Worm (Caenorhabditis elegans) whole organism, young adult: ENCODE data around the gene hmgr-1.

ENCODE experiments used
- B0261.1 ChIP-seq: sonication (generic microtip); optimal IDR thresholded peaks from 2 replicates; lab custom pipeline; 2016; ENCODE audit warnings: mild to moderate bottlenecking, missing genetic modification characterization, moderate library complexity, missing compliant biosample characterization
- B0336.3 ChIP-seq: fragments of 200-800 bp; sonication (Bioruptor generic); IDR thresholded peaks from 2 replicates; pipeline ENCODE4 v1.3.6; 2022; ENCODE audit warnings: missing genetic modification characterization, missing compliant biosample characterization
- F22D6.2 ChIP-seq: sonication (generic microtip); optimal IDR thresholded peaks from 2 replicates; lab custom pipeline; 2016; ENCODE audit warnings: mild to moderate bottlenecking, missing genetic modification characterization, missing compliant biosample characterization
- F23B12.7 ChIP-seq: sonication (generic microtip); optimal IDR thresholded peaks from 2 replicates; lab custom pipeline; 2017; ENCODE audit warnings: missing genetic modification characterization, mild to moderate bottlenecking, missing compliant biosample characterization, antibody characterized with exemption, moderate library complexity; ENCODE audit not compliant: insufficient read depth
- K11D2.4 ChIP-seq: fragments of 200-800 bp; sonication (Bioruptor generic); IDR thresholded peaks from 2 replicates; pipeline ENCODE4 v1.3.6; 2022; ENCODE audit warnings: missing genetic modification reagents, missing genetic modification characterization, missing compliant biosample characterization
- K12H6.12 ChIP-seq: fragments of 200-800 bp; sonication (Bioruptor generic); optimal IDR thresholded peaks from 2 replicates; lab custom pipeline; 2018; ENCODE audit warnings: mild to moderate bottlenecking, missing genetic modification characterization, missing compliant biosample characterization
- Y56A3A.18 ChIP-seq: fragments of 200-800 bp; sonication (Bioruptor generic); IDR thresholded peaks from 2 replicates; pipeline ENCODE4 v1.3.6; 2022; ENCODE audit warnings: missing genetic modification reagents, missing genetic modification characterization, missing compliant biosample characterization
- attf-5 ChIP-seq: fragments of 200-800 bp; sonication (Bioruptor generic); optimal IDR thresholded peaks from 2 replicates; lab custom pipeline; 2018; ENCODE audit warnings: mild to moderate bottlenecking, missing genetic modification characterization, missing compliant biosample characterization
- ceh-100 ChIP-seq: fragments of 200-800 bp; sonication (Bioruptor generic); IDR thresholded peaks from 2 replicates; pipeline ENCODE4 v1.3.6; 2022; ENCODE audit warnings: missing genetic modification reagents, missing genetic modification characterization, missing compliant biosample characterization
- chd-7 ChIP-seq: sonication (generic microtip); optimal IDR thresholded peaks from 2 replicates; lab custom pipeline; 2016; ENCODE audit warnings: mild to moderate bottlenecking, missing genetic modification characterization, moderate library complexity, missing compliant biosample characterization
- die-1 ChIP-seq: sonication (generic microtip); optimal IDR thresholded peaks from 2 replicates; lab custom pipeline; 2016; ENCODE audit warnings: missing genotype, mild to moderate bottlenecking, missing genetic modification characterization, missing compliant biosample characterization
- dox-1 ChIP-seq: fragments of 200-800 bp; sonication (Bioruptor generic); IDR thresholded peaks from 2 replicates; pipeline ENCODE4 v1.3.6; 2022; ENCODE audit warnings: missing genetic modification reagents, missing genetic modification characterization, missing compliant biosample characterization
- dpff-1 ChIP-seq: sonication (generic microtip); optimal IDR thresholded peaks from 2 replicates; lab custom pipeline; 2017; ENCODE audit warnings: mild to moderate bottlenecking, missing genetic modification characterization, missing compliant biosample characterization
- egrh-3 ChIP-seq: fragments of 200-800 bp; sonication (Bioruptor generic); IDR thresholded peaks from 2 replicates; pipeline ENCODE4 v1.3.6; 2022; ENCODE audit warnings: missing genetic modification reagents, missing genetic modification characterization, missing compliant biosample characterization
- ekl-4 ChIP-seq: fragments of 200-800 bp; sonication (Bioruptor generic); IDR thresholded peaks from 2 replicates; pipeline ENCODE4 v1.3.6; 2022; ENCODE audit warnings: missing genetic modification reagents, missing genetic modification characterization, missing compliant biosample characterization
- fkh-3 ChIP-seq: sonication (generic microtip); optimal IDR thresholded peaks from 2 replicates; lab custom pipeline; 2016; ENCODE audit warnings: mild to moderate bottlenecking, missing genetic modification characterization, missing compliant biosample characterization
- gei-17 ChIP-seq: fragments of 200-800 bp; sonication (Bioruptor generic); optimal IDR thresholded peaks from 2 replicates; lab custom pipeline; 2018; ENCODE audit warnings: mild to moderate bottlenecking, missing genetic modification characterization, missing compliant biosample characterization
- hlh-12 ChIP-seq: sonication (generic microtip); optimal IDR thresholded peaks from 2 replicates; lab custom pipeline; 2016; ENCODE audit warnings: missing genetic modification characterization, missing compliant biosample characterization
- hmg-1.2 ChIP-seq: fragments of 200-800 bp; sonication (Bioruptor generic); IDR thresholded peaks from 2 replicates; pipeline ENCODE4 v1.3.6; 2022; ENCODE audit warnings: missing genetic modification reagents, missing genetic modification characterization, missing compliant biosample characterization
- hsf-1 ChIP-seq: fragments of 200-800 bp; sonication (Bioruptor generic); IDR thresholded peaks from 2 replicates; pipeline ENCODE4 v1.3.6; 2022; ENCODE audit warnings: missing genetic modification reagents, missing genetic modification characterization, missing compliant biosample characterization
- let-607 ChIP-seq, 2 experiments: fragments of 200-800 bp in 1 of 2; sonication (Bioruptor generic) in 1 of 2; sonication (generic microtip) in 1 of 2; optimal IDR thresholded peaks; 2 replicates each; lab custom pipeline; 2016 to 2018; ENCODE audit warnings: mild to moderate bottlenecking in 2 of 2, missing compliant biosample characterization in 2 of 2, missing genetic modification characterization in 2 of 2, moderate library complexity in 2 of 2, missing genotype in 1 of 2
- lin-26 ChIP-seq: fragments of 200-800 bp; sonication (Bioruptor generic); IDR thresholded peaks from 2 replicates; pipeline ENCODE4 v1.3.6; 2022; ENCODE audit warnings: missing genetic modification reagents, missing genetic modification characterization, missing compliant biosample characterization
- lin-35 ChIP-seq, 3 experiments: fragments of 150-350 bp in 2 of 3; sonication (generic microtip) in 1 of 3; optimal IDR thresholded peaks; 2 replicates each; lab custom pipeline; 2014 to 2018; ENCODE audit warnings: missing biosample characterization in 3 of 3, missing genetic modification characterization in 3 of 3, missing genetic modification reagents in 3 of 3
- lin-40 ChIP-seq: sonication (generic microtip); optimal IDR thresholded peaks from 2 replicates; lab custom pipeline; 2016; ENCODE audit warnings: missing genetic modification characterization, mild to moderate bottlenecking, missing compliant biosample characterization, missing genotype, missing genetic modification reagents
- lin-54 ChIP-seq: fragments of 200-800 bp; sonication (Bioruptor generic); optimal IDR thresholded peaks from 2 replicates; lab custom pipeline; 2018; ENCODE audit warnings: mild to moderate bottlenecking, missing genetic modification characterization, missing compliant biosample characterization
- lir-1 ChIP-seq: fragments of 200-800 bp; sonication (Bioruptor generic); conservative IDR thresholded peaks from 2 replicates; pipeline ENCODE4 v1.3.6; 2022; ENCODE audit warnings: missing genetic modification reagents, missing genetic modification characterization, missing compliant biosample characterization
- madf-10 ChIP-seq: sonication (generic microtip); optimal IDR thresholded peaks from 2 replicates; lab custom pipeline; 2016; ENCODE audit warnings: mild to moderate bottlenecking, missing genetic modification characterization, missing compliant biosample characterization
- madf-6 ChIP-seq: fragments of 200-800 bp; sonication (Bioruptor generic); IDR thresholded peaks from 2 replicates; pipeline ENCODE4 v1.3.6; 2022; ENCODE audit warnings: missing genetic modification reagents, missing genetic modification characterization, missing compliant biosample characterization
- mcd-1 ChIP-seq: fragments of 200-800 bp; sonication (Bioruptor generic); IDR thresholded peaks from 2 replicates; pipeline ENCODE4 v1.3.6; 2022; ENCODE audit warnings: missing genetic modification reagents, missing genetic modification characterization, missing compliant biosample characterization
- mes-4 ChIP-seq: sonication (generic microtip); optimal IDR thresholded peaks from 2 replicates; lab custom pipeline; 2016; ENCODE audit warnings: missing genotype, missing genetic modification characterization, missing compliant biosample characterization
- nfyb-1 ChIP-seq: fragments of 200-800 bp; sonication (Bioruptor generic); IDR thresholded peaks from 2 replicates; pipeline ENCODE4 v1.3.6; 2022; ENCODE audit warnings: missing genetic modification reagents, missing genetic modification characterization, missing compliant biosample characterization
- nhr-120 ChIP-seq: fragments of 200-800 bp; sonication (Bioruptor generic); IDR thresholded peaks from 2 replicates; pipeline ENCODE4 v1.3.6; 2022; ENCODE audit warnings: missing genetic modification characterization, missing compliant biosample characterization
- nhr-80 ChIP-seq: sonication (generic microtip); optimal IDR thresholded peaks from 2 replicates; lab custom pipeline; 2016; ENCODE audit warnings: missing genetic modification characterization, missing compliant biosample characterization
- nhr-90 ChIP-seq: sonication (generic microtip); optimal IDR thresholded peaks from 2 replicates; lab custom pipeline; 2016; ENCODE audit warnings: missing genotype, mild to moderate bottlenecking, missing genetic modification characterization, missing compliant biosample characterization
- pbrm-1 ChIP-seq: fragments of 200-800 bp; sonication (Bioruptor generic); IDR thresholded peaks from 2 replicates; pipeline ENCODE4 v1.3.6; 2022; ENCODE audit warnings: missing genetic modification reagents, missing genetic modification characterization, missing compliant biosample characterization
- pha-4 ChIP-seq: fragments of 150-350 bp; sonication (generic microtip); optimal IDR thresholded peaks from 2 replicates; lab custom pipeline; 2014; ENCODE audit warnings: missing biosample characterization, missing genetic modification reagents, missing genetic modification characterization
- repo-1 ChIP-seq: sonication (generic microtip); optimal IDR thresholded peaks from 2 replicates; lab custom pipeline; 2017; ENCODE audit warnings: mild to moderate bottlenecking, missing genetic modification characterization, missing compliant biosample characterization
- rpc-1 ChIP-seq, 2 experiments: fragments of 150-350 bp in 1 of 2; sonication (generic microtip) in 1 of 2; optimal IDR thresholded peaks; 2 replicates each; lab custom pipeline; 2014 to 2018; ENCODE audit warnings: missing biosample characterization in 1 of 2, missing genetic modification characterization in 1 of 2, missing genetic modification reagents in 1 of 2, missing genotype in 1 of 2
- snpc-3.4 ChIP-seq: sonication (generic microtip); optimal IDR thresholded peaks from 2 replicates; lab custom pipeline; 2017; ENCODE audit warnings: missing genetic modification characterization, mild to moderate bottlenecking, missing compliant biosample characterization, antibody characterized with exemption, moderate library complexity, missing genotype, missing genetic modification reagents
- snpc-4 ChIP-seq, 5 experiments: fragments of 150-350 bp in 1 of 5; sonication (generic microtip) in 4 of 5; optimal IDR thresholded peaks; 2 replicates each; lab custom pipeline; 2014 to 2018; ENCODE audit warnings: missing genetic modification characterization in 5 of 5, missing biosample characterization in 3 of 5, antibody characterized with exemption in 2 of 5, mild to moderate bottlenecking in 2 of 5, missing compliant biosample characterization in 2 of 5, missing genotype in 2 of 5, moderate library complexity in 2 of 5, missing genetic modification reagents in 1 of 5
- tbp1 ChIP-seq: fragments of 200-800 bp; sonication (Bioruptor generic); optimal IDR thresholded peaks from 2 replicates; lab custom pipeline; 2018; ENCODE audit warnings: mild to moderate bottlenecking, missing genetic modification characterization, missing compliant biosample characterization
- zfh-2 ChIP-seq: fragments of 200-800 bp; sonication (Bioruptor generic); conservative IDR thresholded peaks from 2 replicates; pipeline ENCODE4 v1.3.6; 2022; ENCODE audit warnings: missing genetic modification reagents, missing genetic modification characterization, missing compliant biosample characterization
- zim-3 ChIP-seq: sonication (generic microtip); optimal IDR thresholded peaks from 2 replicates; lab custom pipeline; 2017; ENCODE audit warnings: mild to moderate bottlenecking, missing genetic modification characterization, moderate library complexity, missing compliant biosample characterization
- ztf-26 ChIP-seq: sonication (generic microtip); optimal IDR thresholded peaks from 2 replicates; lab custom pipeline; 2017; ENCODE audit warnings: missing genetic modification characterization, missing compliant biosample characterization
- ztf-3 ChIP-seq: fragments of 200-800 bp; sonication (Bioruptor generic); optimal IDR thresholded peaks from 2 replicates; lab custom pipeline; 2018; ENCODE audit warnings: mild to moderate bottlenecking, missing genetic modification characterization, missing compliant biosample characterization
- ztf-6 ChIP-seq: fragments of 200-800 bp; sonication (Bioruptor generic); IDR thresholded peaks from 2 replicates; pipeline ENCODE4 v1.3.6; 2022; ENCODE audit warnings: missing genetic modification reagents, missing genetic modification characterization, missing compliant biosample characterization

Gene hmgr-1

DNA sequence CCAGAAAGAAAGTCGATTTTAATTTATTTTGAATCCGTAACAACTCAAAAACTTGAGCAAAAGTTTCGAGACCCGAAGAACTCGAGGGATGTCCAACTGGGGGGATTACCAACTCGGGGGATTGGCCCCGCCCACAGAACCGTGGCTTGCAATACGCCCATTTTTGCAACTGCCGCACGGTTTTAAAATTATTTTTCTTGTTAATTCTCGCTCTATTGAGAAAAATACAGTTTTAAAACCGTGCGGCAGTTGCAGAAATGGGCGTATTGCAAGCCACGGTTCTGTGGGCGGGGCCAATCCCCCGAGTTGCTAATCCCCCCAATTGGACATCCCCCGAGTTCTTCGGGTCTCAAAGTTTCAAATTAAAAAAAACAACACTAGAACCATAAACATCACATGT lies 27.2 kb downstream of the hmgr-1 start:
- TF ChIP-seq tbp1 (peak; percentile 37), mcd-1 (GFP tag; lab: Robert Waterston, UW) (peak; percentile 64), ceh-100 (GFP tag; lab: Robert Waterston, UW) (0 out of 2 replicates have a peak, but pooled peaks have one; percentile 23)

DNA sequence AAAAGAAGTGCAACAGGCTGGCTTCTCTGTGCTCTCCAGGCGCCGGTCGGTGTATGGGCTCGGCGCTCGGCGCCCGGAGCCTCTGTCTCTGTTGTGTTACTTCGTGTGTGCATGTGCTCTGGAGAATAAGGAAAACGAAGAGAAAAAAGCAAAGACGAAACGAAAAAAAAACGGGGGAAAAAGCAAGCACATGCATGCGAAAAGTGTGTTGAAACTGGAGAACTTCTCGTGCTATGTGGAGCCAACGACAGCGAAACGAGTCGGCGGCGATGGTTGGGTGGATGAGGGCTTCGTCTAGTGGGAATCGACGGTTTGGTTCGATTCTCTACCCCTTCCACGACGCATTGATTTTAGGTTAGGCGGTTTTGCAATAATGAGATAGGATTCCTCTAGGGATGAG lies 28.1 kb downstream of the hmgr-1 start:
- TF ChIP-seq hsf-1 (GFP tag; lab: Robert Waterston, UW) (no peak), lin-26 (0 out of 2 replicates have a peak, but pooled peaks have one; percentile 36), lin-54 (GFP tag; lab: Kevin White, UChicago) (peak; percentile 6), nhr-80 (peak; percentile 77), lin-35 (GFP tag; optimal IDR thresholded peaks at IDR 0.05; lab: Kevin White, UChicago) (peak in 1 of 3 experiments; percentile 51), attf-5 (GFP tag; lab: Kevin White, UChicago) (peak; percentile 48), madf-6 (GFP tag; lab: Robert Waterston, UW) (0 out of 2 replicates have a peak, but pooled peaks have one; percentile 14), rpc-1 (optimal IDR thresholded peaks at IDR 0.05; lab: Kevin White, UChicago) (peak; percentile 58), rpc-1 (tag; optimal IDR thresholded peaks at IDR 0.05; lab: Kevin White, UChicago) (peak; percentile 53), ztf-26 (tag; lab: Kevin White, UChicago) (peak; percentile 40), hlh-12 (tag; lab: Kevin White, UChicago) (no peak), pha-4 (tag; lab: Kevin White, UChicago) (no peak), B0261.1 (tag; lab: Kevin White, UChicago) (peak; percentile 67), gei-17 (peak; percentile 16), lir-1 (GFP tag; lab: Robert Waterston, UW) (no peak), Y56A3A.18 (peak; percentile 68; the same call in 1 of the 2 replicates), zfh-2 (GFP tag; lab: Robert Waterston, UW) (peak; percentile 95), F22D6.2 (tag; lab: Kevin White, UChicago) (peak; percentile 44), nhr-120 (GFP tag; lab: Robert Waterston, UW) (no peak), ztf-3 (GFP tag; lab: Kevin White, UChicago) (no peak), madf-10 (tag; lab: Kevin White, UChicago) (peak; percentile 53), lin-40 (tag; lab: Kevin White, UChicago) (peak; percentile 64), dpff-1 (tag; lab: Kevin White, UChicago) (no peak), nhr-90 (tag; lab: Kevin White, UChicago) (peak; percentile 2), zim-3 (tag; lab: Kevin White, UChicago) (peak; percentile 29), nfyb-1 (GFP tag; lab: Robert Waterston, UW) (0 out of 2 replicates have a peak, but pooled peaks have one; percentile 28), pbrm-1 (GFP tag; lab: Robert Waterston, UW) (no peak), hmg-1.2 (GFP tag; lab: Robert Waterston, UW) (peak; percentile 59), let-607 (tag; optimal IDR thresholded peaks at IDR 0.05; lab: Kevin White, UChicago) (peak in 1 of 2 experiments; percentile 3), B0336.3 (GFP tag; lab: Robert Waterston, UW) (peak; percentile 64; the same call in 1 of the 2 replicates), snpc-4 (GFP tag; optimal IDR thresholded peaks at IDR 0.05; lab: Kevin White, UChicago) (no peak), snpc-4 (tag; optimal IDR thresholded peaks at IDR 0.05; lab: Kevin White, UChicago) (peak in 3 of 4 experiments; percentile 69 to 75 (median 72)), F23B12.7 (tag; lab: Kevin White, UChicago) (peak; percentile 8), mes-4 (no peak), K12H6.12 (tag; lab: Kevin White, UChicago) (peak; percentile 35), ztf-6 (GFP tag; lab: Robert Waterston, UW) (no peak), die-1 (tag; lab: Kevin White, UChicago) (peak; percentile 35), chd-7 (tag; lab: Kevin White, UChicago) (peak; percentile 8), K11D2.4 (GFP tag; lab: Robert Waterston, UW) (no peak), ekl-4 (GFP tag; lab: Robert Waterston, UW) (peak; percentile 33; the same call in 1 of the 2 replicates), repo-1 (tag; lab: Kevin White, UChicago) (peak; percentile 86), dox-1 (GFP tag; lab: Robert Waterston, UW) (peak; percentile 73), egrh-3 (GFP tag; lab: Robert Waterston, UW) (peak; percentile 8; the same call in 1 of the 2 replicates), snpc-3.4 (tag; lab: Kevin White, UChicago) (no peak), fkh-3 (tag; lab: Kevin White, UChicago) (peak; percentile 18)
